Worm (Caenorhabditis elegans): ENCODE data around the gene ugt-56.

ce11 chrV:12301985-12302591 is 43.3 kb downstream of the ugt-56 start, which contains the start of the genes frm-7 and F55C5.17:
- TF ChIP-seq ref-1 (GFP tag; conservative IDR thresholded peaks at IDR 0.05), result no peak
- TF ChIP-seq med-1 (GFP tag; optimal IDR thresholded peaks at IDR 0.05; ENCODE audit: insufficient read depth), result no peak
- no peak for TF ChIP-seq ztf-29 (GFP tag; IDR thresholded peaks at IDR 0.05)
- no peak for TF ChIP-seq flt-1 (GFP tag; IDR thresholded peaks at IDR 0.05)
- TF ChIP-seq klf-2 (GFP tag; conservative IDR thresholded peaks at IDR 0.05), result no peak
